Worm (Caenorhabditis elegans): Measurements from ENCODE around the gene ZK1248.4.

DNA sequence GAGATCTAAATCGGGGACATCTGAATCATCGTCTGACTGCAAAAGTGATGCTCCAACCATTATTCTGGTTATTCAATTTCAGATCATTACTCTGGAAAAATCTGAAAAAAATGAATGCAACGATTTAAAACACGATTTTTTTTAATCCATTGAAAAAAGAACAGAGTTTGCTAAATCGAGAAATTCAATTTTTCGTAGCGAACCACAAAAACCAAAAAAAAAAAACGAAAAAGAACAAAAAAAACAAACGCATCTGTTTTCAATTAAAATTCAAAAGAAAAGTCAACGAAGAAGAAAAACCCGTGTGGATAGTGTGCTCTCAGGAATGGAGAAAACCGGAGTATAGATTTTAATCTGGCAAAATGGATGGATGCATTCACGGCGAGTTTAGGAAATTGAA is 39.9 kb downstream of the ZK1248.4 start, which contains the start of gene F55C12.4:
- TF ChIP-seq ceh-28 (tag; optimal IDR thresholded peaks at IDR 0.05), result no peak
- no peak for TF ChIP-seq daf-16 (GFP tag; optimal IDR thresholded peaks at IDR 0.05)
- no peak for TF ChIP-seq daf-16 (tag; optimal IDR thresholded peaks at IDR 0.05)
- no peak for TF ChIP-seq snpc-4 (tag; optimal IDR thresholded peaks at IDR 0.05)
- TF ChIP-seq lin-29 (GFP tag; IDR thresholded peaks at IDR 0.05), result no peak
- no peak for TF ChIP-seq mes-2 (tag; optimal IDR thresholded peaks at IDR 0.05; ENCODE audit: poor library complexity, severe bottlenecking)
- TF ChIP-seq ztf-11 (tag; optimal IDR thresholded peaks at IDR 0.05), result no peak
- TF ChIP-seq Y48G9A.11 (GFP tag; IDR thresholded peaks at IDR 0.05), result no peak
- TF ChIP-seq lim-7 (GFP tag; IDR thresholded peaks at IDR 0.05), result no peak
